Worm (Caenorhabditis elegans) whole organism, L3 larva: ENCODE data around the gene Y54H5A.2.

ENCODE experiments used
- aly-2 ChIP-seq: fragments of 150-350 bp; optimal IDR thresholded peaks from 2 replicates; lab custom pipeline; 2014; ENCODE audit warnings: missing biosample characterization, missing genetic modification characterization
- ama-1 ChIP-seq: fragments of 150-350 bp; optimal IDR thresholded peaks from 2 replicates; lab custom pipeline; 2018
- ceh-82 ChIP-seq: fragments of 150-350 bp; optimal IDR thresholded peaks from 2 replicates; lab custom pipeline; 2014; ENCODE audit warnings: missing biosample characterization, missing genetic modification characterization
- ceh-9 ChIP-seq: sonication (generic microtip); optimal IDR thresholded peaks from 2 replicates; lab custom pipeline; 2018; ENCODE audit warnings: missing biosample characterization, missing genetic modification characterization
- egl-27 ChIP-seq: sonication (generic microtip); optimal IDR thresholded peaks from 4 replicates; lab custom pipeline; 2017; ENCODE audit warnings: missing biosample characterization, missing genetic modification reagents, missing genetic modification characterization
- elt-1 ChIP-seq: fragments of 150-350 bp; optimal IDR thresholded peaks from 2 replicates; lab custom pipeline; 2014; ENCODE audit warnings: missing biosample characterization, missing genetic modification characterization
- elt-2 ChIP-seq: sonication (generic microtip); optimal IDR thresholded peaks from 2 replicates; lab custom pipeline; 2016; ENCODE audit warnings: missing genetic modification reagents, mild to moderate bottlenecking, missing genetic modification characterization, missing compliant biosample characterization
- elt-3 ChIP-seq, 3 experiments: fragments of 150-350 bp in 1 of 3; sonication (generic microtip) in 2 of 3; optimal IDR thresholded peaks; 2 replicates in 2 of 3; 4 replicates in 1 of 3; lab custom pipeline; 2014 to 2017; ENCODE audit warnings: missing biosample characterization in 3 of 3, missing genetic modification characterization in 3 of 3
- eor-1 ChIP-seq, 2 experiments: fragments of 150-350 bp; optimal IDR thresholded peaks; 2 replicates each; lab custom pipeline; 2014 to 2018; ENCODE audit warnings: missing biosample characterization in 2 of 2, missing genetic modification characterization in 2 of 2
- fkh-10 ChIP-seq: sonication (generic microtip); optimal IDR thresholded peaks from 2 replicates; lab custom pipeline; 2017; ENCODE audit warnings: missing biosample characterization, missing genetic modification reagents, missing genetic modification characterization
- fkh-2 ChIP-seq: fragments of 150-350 bp; optimal IDR thresholded peaks from 2 replicates; lab custom pipeline; 2014; ENCODE audit warnings: missing biosample characterization, missing genetic modification reagents, missing genetic modification characterization
- fos-1 ChIP-seq: fragments of 150-350 bp; optimal IDR thresholded peaks from 2 replicates; lab custom pipeline; 2014; ENCODE audit warnings: missing biosample characterization, missing genetic modification characterization
- hmg-11 ChIP-seq: sonication (generic microtip); optimal IDR thresholded peaks from 2 replicates; lab custom pipeline; 2016; ENCODE audit warnings: missing genetic modification characterization, missing compliant biosample characterization
- lin-39 ChIP-seq: fragments of 150-350 bp; optimal IDR thresholded peaks from 2 replicates; lab custom pipeline; 2018; ENCODE audit warnings: missing biosample characterization, missing genetic modification reagents, missing genetic modification characterization
- mdl-1 ChIP-seq: fragments of 150-350 bp; optimal IDR thresholded peaks from 2 replicates; lab custom pipeline; 2014; ENCODE audit warnings: missing biosample characterization, missing genetic modification characterization
- mml-1 ChIP-seq: fragments of 150-350 bp; sonication (generic microtip); optimal IDR thresholded peaks from 3 replicates; lab custom pipeline; 2014; ENCODE audit warnings: missing biosample characterization, missing genetic modification characterization
- nfya-1 ChIP-seq: sonication (generic microtip); optimal IDR thresholded peaks from 2 replicates; lab custom pipeline; 2017; ENCODE audit warnings: missing genetic modification characterization, mild to moderate bottlenecking, missing compliant biosample characterization, antibody characterized with exemption, moderate library complexity; ENCODE audit not compliant: insufficient read depth
- nhr-11 ChIP-seq: fragments of 150-350 bp; optimal IDR thresholded peaks from 2 replicates; lab custom pipeline; 2014; ENCODE audit warnings: missing biosample characterization, missing genetic modification characterization
- nhr-12 ChIP-seq: fragments of 150-350 bp; optimal IDR thresholded peaks from 2 replicates; lab custom pipeline; 2014; ENCODE audit warnings: missing biosample characterization, missing genetic modification characterization
- nhr-237 ChIP-seq: fragments of 150-350 bp; optimal IDR thresholded peaks from 2 replicates; lab custom pipeline; 2014; ENCODE audit warnings: missing biosample characterization, missing genetic modification characterization
- nhr-25 ChIP-seq: sonication (generic microtip); optimal IDR thresholded peaks from 2 replicates; lab custom pipeline; 2017; ENCODE audit warnings: missing biosample characterization, missing genetic modification characterization
- nhr-43 ChIP-seq: sonication (generic microtip); optimal IDR thresholded peaks from 2 replicates; lab custom pipeline; 2016; ENCODE audit warnings: mild to moderate bottlenecking, missing genetic modification characterization, missing compliant biosample characterization; ENCODE audit not compliant: poor library complexity, severe bottlenecking
- nhr-67 ChIP-seq: fragments of 150-350 bp; optimal IDR thresholded peaks from 2 replicates; lab custom pipeline; 2014; ENCODE audit warnings: missing biosample characterization, missing genetic modification characterization
- nhr-76 ChIP-seq: fragments of 150-350 bp; sonication (generic microtip); optimal IDR thresholded peaks from 5 replicates; lab custom pipeline; 2014; ENCODE audit warnings: missing biosample characterization, missing genetic modification characterization
- nhr-77 ChIP-seq: fragments of 150-350 bp; optimal IDR thresholded peaks from 2 replicates; lab custom pipeline; 2014; ENCODE audit warnings: missing biosample characterization, missing genetic modification characterization
- pha-4 ChIP-seq: fragments of 150-350 bp; optimal IDR thresholded peaks from 2 replicates; lab custom pipeline; 2014; ENCODE audit warnings: missing biosample characterization, missing genetic modification reagents, missing genetic modification characterization
- pqm-1 ChIP-seq: fragments of 150-350 bp; optimal IDR thresholded peaks from 2 replicates; lab custom pipeline; 2017; ENCODE audit warnings: missing biosample characterization, missing genetic modification characterization, inconsistent platforms
- sea-2 ChIP-seq: fragments of 150-350 bp; sonication (generic microtip); optimal IDR thresholded peaks from 4 replicates; lab custom pipeline; 2014; ENCODE audit warnings: missing biosample characterization, missing genetic modification reagents, missing genetic modification characterization
- tbx-2 ChIP-seq: sonication (generic microtip); optimal IDR thresholded peaks from 2 replicates; lab custom pipeline; 2016; ENCODE audit warnings: mild to moderate bottlenecking, missing genetic modification characterization, missing compliant biosample characterization
- unc-62 ChIP-seq: fragments of 150-350 bp; sonication (generic microtip); optimal IDR thresholded peaks from 4 replicates; lab custom pipeline; 2014; ENCODE audit warnings: missing biosample characterization, missing genetic modification reagents, missing genetic modification characterization
- ztf-11 ChIP-seq: fragments of 150-350 bp; optimal IDR thresholded peaks from 2 replicates; lab custom pipeline; 2014; ENCODE audit warnings: missing biosample characterization, missing genetic modification characterization

The Y54H5A.2 gene

ce11 chrIII:5141935-5142334 is 7.4 kb downstream of the Y54H5A.2 start:
- TF ChIP-seq ceh-9 (tag; lab: Kevin White, UChicago), result no peak
- TF ChIP-seq fos-1 (tag; lab: Kevin White, UChicago), result no peak
- peak; percentile 40 for TF ChIP-seq unc-62
- TF ChIP-seq hmg-11 (tag; lab: Kevin White, UChicago), result no peak
- TF ChIP-seq nhr-11, result no peak
- TF ChIP-seq nfya-1 (tag; lab: Kevin White, UChicago), result no peak
- no peak for TF ChIP-seq nhr-12
- TF ChIP-seq nhr-67 (tag; lab: Kevin White, UChicago), result no peak
- no peak for TF ChIP-seq aly-2 (tag; lab: Kevin White, UChicago)
- TF ChIP-seq nhr-76 (tag; lab: Kevin White, UChicago), result no peak
- TF ChIP-seq fkh-2 (tag; lab: Kevin White, UChicago), result no peak
- no peak for TF ChIP-seq pqm-1
- TF ChIP-seq elt-1, result no peak
- TF ChIP-seq nhr-77 (tag; lab: Kevin White, UChicago), result no peak
- peak; percentile 90 for TF ChIP-seq tbx-2

- TF ChIP-seq lin-39 (peak; percentile 2), nfya-1 (tag; lab: Kevin White, UChicago) (peak; percentile 51), elt-2 (tag; lab: Kevin White, UChicago) (peak; percentile 12), pha-4 (peak; percentile 5), mdl-1 (tag; lab: Kevin White, UChicago) (no peak)
Observed at ce11 chrIII:5140559-5140958, 8.8 kb downstream of the Y54H5A.2 start.

ce11 chrIII:5139768-5140167 is 9.6 kb downstream of the Y54H5A.2 start:
- TF ChIP-seq nhr-11, result no peak
- TF ChIP-seq ztf-11 (tag; lab: Kevin White, UChicago), result no peak
- no peak for TF ChIP-seq egl-27 (tag; lab: Kevin White, UChicago)
- no peak for TF ChIP-seq ceh-9 (tag; lab: Kevin White, UChicago)
- TF ChIP-seq nhr-237 (tag; lab: Kevin White, UChicago), result no peak
- no peak for TF ChIP-seq sea-2 (GFP tag; lab: Kevin White, UChicago)
- TF ChIP-seq nhr-25, result no peak
- no peak for TF ChIP-seq nhr-43
- TF ChIP-seq ceh-82, result no peak
- no peak for TF ChIP-seq nhr-77 (tag; lab: Kevin White, UChicago)
- no peak for TF ChIP-seq aly-2 (tag; lab: Kevin White, UChicago)

- TF ChIP-seq mml-1 (tag; lab: Kevin White, UChicago) (no peak), fos-1 (tag; lab: Kevin White, UChicago) (no peak), nhr-25 (no peak), fkh-2 (tag; lab: Kevin White, UChicago) (no peak), sea-2 (GFP tag; lab: Kevin White, UChicago) (no peak)
Observed at ce11 chrIII:5138940-5139533, 10.3 kb downstream of the Y54H5A.2 start.

- no peak for TF ChIP-seq nhr-25
- no peak for TF ChIP-seq fkh-10 (GFP tag; lab: Kevin White, UChicago)
- TF ChIP-seq tbx-2, result peak; percentile 53
Observed at ce11 chrIII:5137685-5138084, 11.7 kb downstream of the Y54H5A.2 start.

- TF ChIP-seq egl-27 (tag; lab: Kevin White, UChicago), result no peak
- TF ChIP-seq nhr-77 (tag; lab: Kevin White, UChicago), result no peak
- TF ChIP-seq pha-4, result peak; percentile 19
- TF ChIP-seq nhr-67 (tag; lab: Kevin White, UChicago), result no peak
- peak; percentile 70 for TF ChIP-seq pqm-1
- TF ChIP-seq nhr-12, result no peak
- TF ChIP-seq nhr-25, result no peak
- no peak for TF ChIP-seq ama-1 (lab: Kevin White, UChicago)
- TF ChIP-seq elt-1, result no peak
- no peak for TF ChIP-seq elt-3 (tag; optimal IDR thresholded peaks at IDR 0.05; lab: Kevin White, UChicago)
- TF ChIP-seq ceh-82, result no peak
- TF ChIP-seq mdl-1 (tag; lab: Kevin White, UChicago), result no peak
- no peak for TF ChIP-seq eor-1 (tag; optimal IDR thresholded peaks at IDR 0.05; lab: Kevin White, UChicago)
- TF ChIP-seq elt-2 (tag; lab: Kevin White, UChicago), result peak; percentile 79
- TF ChIP-seq mml-1 (tag; lab: Kevin White, UChicago), result no peak
- TF ChIP-seq, all 47 proteins: peak for 3
Observed at ce11 chrIII:5137099-5137498, 12.3 kb downstream of the Y54H5A.2 start.
